Worm (Caenorhabditis elegans) whole organism, L2 larva: Measurements from ENCODE around the gene cyp-33A1.

Experiments used
- C34F6.9 ChIP-seq: fragments of 150-350 bp; optimal IDR thresholded peaks from 2 replicates; lab custom pipeline; 2014; ENCODE audit warnings: missing biosample characterization, missing genetic modification characterization
- F13H6.1 ChIP-seq: sonication (generic microtip); optimal IDR thresholded peaks from 2 replicates; lab custom pipeline; 2016; ENCODE audit warnings: missing genetic modification characterization, missing compliant biosample characterization
- R02D3.7 ChIP-seq: fragments of 150-350 bp; optimal IDR thresholded peaks from 2 replicates; lab custom pipeline; 2014; ENCODE audit warnings: missing biosample characterization, missing genetic modification characterization
- Y55F3AM.14 ChIP-seq: fragments of 200-800 bp; sonication (Bioruptor generic); optimal IDR thresholded peaks from 2 replicates; lab custom pipeline; 2018; ENCODE audit warnings: mild to moderate bottlenecking, missing genetic modification characterization, missing compliant biosample characterization
- ZK546.5 ChIP-seq: sonication (generic microtip); optimal IDR thresholded peaks from 2 replicates; lab custom pipeline; 2017; ENCODE audit warnings: missing biosample characterization, missing genetic modification characterization
- alr-1 ChIP-seq: fragments of 150-350 bp; optimal IDR thresholded peaks from 2 replicates; lab custom pipeline; 2014; ENCODE audit warnings: missing biosample characterization, missing genetic modification characterization
- aly-2 ChIP-seq: fragments of 150-350 bp; optimal IDR thresholded peaks from 2 replicates; lab custom pipeline; 2014; ENCODE audit warnings: missing biosample characterization, missing genetic modification characterization
- ama-1 ChIP-seq: fragments of 150-350 bp; optimal IDR thresholded peaks from 2 replicates; lab custom pipeline; 2018; ENCODE audit warnings: inconsistent platforms
- blmp-1 ChIP-seq: sonication (generic microtip); optimal IDR thresholded peaks from 2 replicates; lab custom pipeline; 2017; ENCODE audit warnings: missing genetic modification characterization, mild to moderate bottlenecking, missing compliant biosample characterization, antibody characterized with exemption, moderate library complexity; ENCODE audit not compliant: insufficient read depth
- ceh-16 ChIP-seq: fragments of 150-350 bp; optimal IDR thresholded peaks from 2 replicates; lab custom pipeline; 2014; ENCODE audit warnings: missing biosample characterization, missing genetic modification characterization
- ceh-82 ChIP-seq: fragments of 150-350 bp; optimal IDR thresholded peaks from 2 replicates; lab custom pipeline; 2014; ENCODE audit warnings: missing biosample characterization, missing genetic modification characterization
- crh-2 ChIP-seq: sonication (generic microtip); optimal IDR thresholded peaks from 2 replicates; lab custom pipeline; 2017; ENCODE audit warnings: missing biosample characterization, missing genetic modification characterization
- dmd-4 ChIP-seq: sonication (generic microtip); optimal IDR thresholded peaks from 2 replicates; lab custom pipeline; 2017; ENCODE audit warnings: missing biosample characterization, missing genetic modification characterization
- egl-27 ChIP-seq: sonication (generic microtip); optimal IDR thresholded peaks from 3 replicates; lab custom pipeline; 2017; ENCODE audit warnings: missing biosample characterization, missing genetic modification reagents, missing genetic modification characterization
- elt-3 ChIP-seq: sonication (generic microtip); optimal IDR thresholded peaks from 2 replicates; lab custom pipeline; 2017; ENCODE audit warnings: missing biosample characterization, missing genetic modification characterization
- fos-1 ChIP-seq: fragments of 150-350 bp; optimal IDR thresholded peaks from 2 replicates; lab custom pipeline; 2014; ENCODE audit warnings: missing biosample characterization, missing genetic modification characterization
- gmeb-1 ChIP-seq: fragments of 150-350 bp; optimal IDR thresholded peaks from 2 replicates; lab custom pipeline; 2014; ENCODE audit warnings: missing biosample characterization, missing genetic modification characterization
- lin-11 ChIP-seq: fragments of 150-350 bp; sonication (generic microtip); optimal IDR thresholded peaks from 2 replicates; lab custom pipeline; 2014; ENCODE audit warnings: missing biosample characterization, missing genetic modification characterization, inconsistent platforms, mixed read lengths
- lin-39 ChIP-seq: fragments of 150-350 bp; optimal IDR thresholded peaks from 2 replicates; lab custom pipeline; 2014; ENCODE audit warnings: missing biosample characterization, missing genetic modification reagents, missing genetic modification characterization
- mab-5 ChIP-seq: fragments of 150-350 bp; optimal IDR thresholded peaks from 2 replicates; lab custom pipeline; 2014; ENCODE audit warnings: missing biosample characterization, missing genetic modification characterization
- mbf-1 ChIP-seq: sonication (generic microtip); optimal IDR thresholded peaks from 2 replicates; lab custom pipeline; 2017; ENCODE audit warnings: missing biosample characterization, missing genetic modification characterization
- mdl-1 ChIP-seq, 2 experiments: fragments of 150-350 bp in 1 of 2; sonication (generic microtip) in 1 of 2; optimal IDR thresholded peaks; 2 replicates each; lab custom pipeline; 2017; ENCODE audit warnings: missing biosample characterization in 2 of 2, missing genetic modification characterization in 2 of 2
- nhr-10 ChIP-seq: sonication (generic microtip); optimal IDR thresholded peaks from 2 replicates; lab custom pipeline; 2017; ENCODE audit warnings: missing biosample characterization, missing genetic modification characterization
- nhr-11 ChIP-seq: fragments of 150-350 bp; optimal IDR thresholded peaks from 2 replicates; lab custom pipeline; 2014; ENCODE audit warnings: missing biosample characterization, missing genetic modification characterization
- nhr-12 ChIP-seq: fragments of 150-350 bp; optimal IDR thresholded peaks from 2 replicates; lab custom pipeline; 2014; ENCODE audit warnings: missing biosample characterization, missing genetic modification characterization
- nhr-237 ChIP-seq: fragments of 150-350 bp; optimal IDR thresholded peaks from 2 replicates; lab custom pipeline; 2014; ENCODE audit warnings: missing biosample characterization, missing genetic modification characterization
- nhr-25 ChIP-seq: fragments of 150-350 bp; sonication (generic microtip); optimal IDR thresholded peaks from 3 replicates; lab custom pipeline; 2014; ENCODE audit warnings: missing biosample characterization, missing genetic modification characterization
- nhr-77 ChIP-seq: fragments of 150-350 bp; optimal IDR thresholded peaks from 2 replicates; lab custom pipeline; 2014; ENCODE audit warnings: missing biosample characterization, missing genetic modification characterization
- peb-1 ChIP-seq: fragments of 150-350 bp; optimal IDR thresholded peaks from 2 replicates; lab custom pipeline; 2014; ENCODE audit warnings: missing biosample characterization, missing genetic modification characterization
- sem-4 ChIP-seq: fragments of 150-350 bp; optimal IDR thresholded peaks from 2 replicates; lab custom pipeline; 2014; ENCODE audit warnings: missing biosample characterization, missing genetic modification reagents, missing genetic modification characterization
- sma-3 ChIP-seq: sonication (generic microtip); optimal IDR thresholded peaks from 2 replicates; lab custom pipeline; 2016; ENCODE audit warnings: missing genetic modification reagents, missing genetic modification characterization, missing compliant biosample characterization
- sma-9 ChIP-seq, 2 experiments: fragments of 150-350 bp in 1 of 2; sonication (generic microtip) in 1 of 2; optimal IDR thresholded peaks; 2 replicates each; lab custom pipeline; 2014 to 2016; ENCODE audit warnings: missing genetic modification characterization in 2 of 2, mild to moderate bottlenecking in 1 of 2, missing biosample characterization in 1 of 2, missing compliant biosample characterization in 1 of 2, missing genetic modification reagents in 1 of 2, moderate library complexity in 1 of 2
- snpc-4 ChIP-seq: fragments of 150-350 bp; optimal IDR thresholded peaks from 2 replicates; lab custom pipeline; 2014; ENCODE audit warnings: missing biosample characterization, missing genetic modification characterization
- unc-39 ChIP-seq: fragments of 150-350 bp; optimal IDR thresholded peaks from 2 replicates; lab custom pipeline; 2014; ENCODE audit warnings: missing biosample characterization, missing genetic modification characterization
- unc-62 ChIP-seq: fragments of 150-350 bp; optimal IDR thresholded peaks from 2 replicates; lab custom pipeline; 2014; ENCODE audit warnings: missing biosample characterization, missing genetic modification reagents, missing genetic modification characterization
- zag-1 ChIP-seq: fragments of 150-350 bp; optimal IDR thresholded peaks from 2 replicates; lab custom pipeline; 2014; ENCODE audit warnings: missing biosample characterization, missing genetic modification characterization
- ztf-1 ChIP-seq: fragments of 200-800 bp; sonication (Bioruptor generic); conservative IDR thresholded peaks from 2 replicates; pipeline ENCODE4 v1.3.6; 2022; ENCODE audit warnings: missing genetic modification characterization, missing compliant biosample characterization
- ztf-4 ChIP-seq: fragments of 150-350 bp; optimal IDR thresholded peaks from 2 replicates; lab custom pipeline; 2014; ENCODE audit warnings: missing biosample characterization, missing genetic modification characterization

The cyp-33A1 gene

ce11 chrV:7675904-7676303, 5.4 kb downstream of the cyp-33A1 start, which contains the start of gene C12D5.3:
C12D5.3 (plus strand) TSS chrV:7676204.
- TF ChIP-seq nhr-25 (tag; lab: Kevin White, UChicago) (no peak), unc-39 (tag; lab: Kevin White, UChicago) (no peak), mdl-1 (tag; optimal IDR thresholded peaks at IDR 0.05; lab: Kevin White, UChicago) (no peak)

DNA sequence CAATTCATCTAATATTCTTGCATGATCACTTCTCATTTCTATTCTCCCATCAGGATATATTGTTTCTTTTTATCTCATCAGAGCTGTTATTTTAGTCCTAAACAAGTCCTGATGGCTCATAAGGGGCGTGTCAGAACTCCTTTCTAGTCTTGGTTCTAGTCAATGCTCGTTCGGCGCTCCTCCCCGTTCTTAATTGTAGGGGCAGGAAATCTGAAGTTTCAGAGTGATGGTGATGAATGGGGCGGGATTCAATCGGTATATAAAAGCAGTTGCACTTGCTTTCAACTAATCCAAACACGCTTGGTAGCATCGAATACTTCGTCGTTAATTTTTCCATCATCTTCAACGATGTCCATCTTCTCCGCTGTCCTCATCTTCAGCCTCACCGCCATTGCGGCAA, 9.0 kb downstream of the cyp-33A1 start, which contains the start of gene C12D5.4:
Gene C12D5.4, plus strand, starts transcription at position 301 of the 400 bp plus-strand sequence.
- TF ChIP-seq ceh-82 (tag; lab: Kevin White, UChicago) (no peak), nhr-237 (tag; lab: Kevin White, UChicago) (no peak), gmeb-1 (tag; lab: Kevin White, UChicago) (no peak), mab-5 (tag; lab: Kevin White, UChicago) (no peak), peb-1 (tag; lab: Kevin White, UChicago) (no peak), ceh-16 (tag; lab: Kevin White, UChicago) (no peak), nhr-10 (tag; lab: Kevin White, UChicago) (no peak), ZK546.5 (tag; lab: Kevin White, UChicago) (no peak), C34F6.9 (tag; lab: Kevin White, UChicago) (no peak), mdl-1 (tag; optimal IDR thresholded peaks at IDR 0.05; lab: Kevin White, UChicago) (no peak), nhr-25 (tag; lab: Kevin White, UChicago) (no peak), alr-1 (tag; lab: Kevin White, UChicago) (no peak), mbf-1 (tag; lab: Kevin White, UChicago) (no peak), nhr-77 (no peak)

DNA sequence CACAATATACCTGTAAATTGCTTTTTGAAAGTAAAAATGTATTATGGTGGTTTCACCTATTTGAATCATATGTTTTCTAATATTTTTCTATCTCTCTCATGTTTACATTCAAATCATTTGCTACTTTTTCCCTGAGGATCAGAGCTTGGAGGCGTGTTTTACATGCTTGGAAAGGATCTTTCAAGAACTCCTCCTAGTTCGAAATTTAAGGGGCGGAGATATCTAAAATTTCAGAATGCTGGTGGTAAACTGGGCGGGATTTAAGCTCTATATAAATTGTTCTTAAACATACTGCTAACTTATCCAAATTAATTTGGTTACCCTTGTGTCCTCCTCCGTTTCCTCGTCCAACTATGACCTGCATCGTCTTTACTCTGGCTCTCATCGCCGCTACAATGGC, 13.3 kb downstream of the cyp-33A1 start, which contains the start of gene C12D5.5:
Gene C12D5.5, plus strand, starts transcription at position 301 of the 400 bp plus-strand sequence.
- TF ChIP-seq sma-9 (GFP tag; optimal IDR thresholded peaks at IDR 0.05; lab: Kevin White, UChicago) (no peak), sma-9 (tag; optimal IDR thresholded peaks at IDR 0.05; lab: Kevin White, UChicago) (no peak), R02D3.7 (no peak), ceh-82 (tag; lab: Kevin White, UChicago) (no peak), egl-27 (tag; lab: Kevin White, UChicago) (no peak), lin-11 (tag; lab: Kevin White, UChicago) (no peak), fos-1 (no peak), alr-1 (tag; lab: Kevin White, UChicago) (no peak), ZK546.5 (tag; lab: Kevin White, UChicago) (no peak), ama-1 (lab: Kevin White, UChicago) (no peak), aly-2 (no peak), nhr-237 (tag; lab: Kevin White, UChicago) (no peak), mdl-1 (tag; optimal IDR thresholded peaks at IDR 0.05; lab: Kevin White, UChicago) (no peak), snpc-4 (tag; lab: Kevin White, UChicago) (no peak), ztf-1 (GFP tag; lab: Robert Waterston, UW) (no peak)

DNA sequence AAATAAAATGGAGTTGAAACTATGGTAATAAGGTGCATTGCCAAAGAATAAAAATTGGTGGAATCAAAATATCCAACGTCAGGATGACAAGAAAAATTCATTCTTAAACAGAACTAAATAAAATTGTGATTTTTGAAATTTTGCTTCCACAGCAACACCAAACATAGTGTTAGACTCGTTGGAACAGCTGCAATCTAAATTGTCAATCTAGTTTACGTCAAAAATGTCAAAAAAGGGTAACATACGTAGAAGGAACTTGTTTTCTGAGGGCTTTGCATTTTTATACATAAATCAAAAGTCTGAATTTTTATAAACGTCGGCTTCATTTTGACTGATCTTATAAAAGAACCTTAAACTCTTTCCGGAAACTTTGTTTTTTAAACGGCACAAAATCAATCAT, 27.7 kb downstream of the cyp-33A1 start, which contains the start of gene srh-200:
Gene srh-200, minus strand, starts transcription at position 101 of the 400 bp plus-strand sequence.
- no peak for TF ChIP-seq ztf-4
- no peak for TF ChIP-seq sem-4 (tag; lab: Kevin White, UChicago)
- TF ChIP-seq unc-62 (GFP tag; lab: Kevin White, UChicago): no peak
- no peak for TF ChIP-seq elt-3 (tag; lab: Kevin White, UChicago)
- TF ChIP-seq sma-9 (GFP tag; optimal IDR thresholded peaks at IDR 0.05; lab: Kevin White, UChicago): no peak
- no peak for TF ChIP-seq sma-9 (tag; optimal IDR thresholded peaks at IDR 0.05; lab: Kevin White, UChicago)
- TF ChIP-seq dmd-4 (tag; lab: Kevin White, UChicago): no peak
- no peak for TF ChIP-seq ceh-16 (tag; lab: Kevin White, UChicago)
- TF ChIP-seq ama-1 (lab: Kevin White, UChicago): no peak
- TF ChIP-seq nhr-11 (tag; lab: Kevin White, UChicago): no peak
- TF ChIP-seq fos-1: no peak
- TF ChIP-seq nhr-12: no peak
- no peak for TF ChIP-seq ceh-82 (tag; lab: Kevin White, UChicago)
- TF ChIP-seq sma-3 (GFP tag; lab: Kevin White, UChicago): no peak
- no peak for TF ChIP-seq F13H6.1 (tag; lab: Kevin White, UChicago)

DNA sequence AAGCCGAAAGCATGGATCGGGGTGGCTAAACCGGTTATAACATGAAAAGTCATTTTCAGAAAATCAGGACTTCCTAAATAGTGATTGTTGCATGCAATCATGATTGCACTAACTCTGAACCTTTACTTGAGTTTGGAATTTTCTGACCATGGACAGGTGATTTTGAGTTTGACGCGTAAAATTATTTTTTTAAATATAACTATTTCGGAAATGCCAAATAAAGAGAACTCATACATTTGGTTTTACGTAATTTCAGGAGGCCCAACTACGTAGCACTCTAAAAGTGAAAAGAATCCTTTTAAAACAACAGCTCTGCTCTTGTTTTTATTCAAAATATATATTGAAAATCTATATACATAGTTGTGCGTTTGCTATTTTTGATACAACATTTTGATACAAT, 29.5 kb downstream of the cyp-33A1 start, which contains the start of gene srh-234:
Gene srh-234, minus strand, starts transcription at position 101 of the 400 bp plus-strand sequence.
- TF ChIP-seq F13H6.1 (tag; lab: Kevin White, UChicago): no peak
- no peak for TF ChIP-seq ztf-1 (GFP tag; lab: Robert Waterston, UW)
- TF ChIP-seq ama-1 (lab: Kevin White, UChicago): no peak
- no peak for TF ChIP-seq blmp-1
- no peak for TF ChIP-seq ZK546.5 (tag; lab: Kevin White, UChicago)
- TF ChIP-seq R02D3.7: no peak
- no peak for TF ChIP-seq crh-2 (tag; lab: Kevin White, UChicago)
- no peak for TF ChIP-seq zag-1
- TF ChIP-seq lin-39 (tag; lab: Kevin White, UChicago): no peak
- TF ChIP-seq nhr-11 (tag; lab: Kevin White, UChicago): no peak
- TF ChIP-seq mbf-1 (tag; lab: Kevin White, UChicago): no peak
- no peak for TF ChIP-seq nhr-25 (tag; lab: Kevin White, UChicago)
- TF ChIP-seq Y55F3AM.14 (GFP tag; lab: Kevin White, UChicago): no peak
- no peak for TF ChIP-seq C34F6.9 (tag; lab: Kevin White, UChicago)
